Worm (Caenorhabditis elegans): ENCODE measurements around the gene sbsp-1.

DNA sequence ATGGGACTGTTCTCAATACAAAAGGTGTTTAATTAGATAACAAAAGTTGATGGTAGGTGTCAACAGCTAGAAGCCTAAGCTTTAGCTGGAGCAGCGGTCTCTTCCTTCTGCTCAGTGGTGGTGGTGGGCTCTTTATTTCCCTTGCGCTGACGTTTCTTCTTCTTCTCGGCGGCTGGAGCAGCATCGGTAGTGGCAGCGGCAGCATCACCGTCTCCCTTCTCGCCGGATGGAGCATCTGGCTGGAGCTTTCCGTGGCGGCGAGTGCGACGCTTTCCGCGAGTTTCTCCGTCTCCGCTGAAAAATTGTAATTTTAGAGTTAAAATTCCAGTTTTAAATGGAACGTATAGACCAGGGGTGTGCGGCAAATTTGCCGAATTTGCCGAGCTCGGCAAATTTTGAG, 34.4 kb downstream of the sbsp-1 start:
- TF ChIP-seq med-1 (GFP tag; optimal IDR thresholded peaks at IDR 0.05; ENCODE audit: insufficient read depth) (no peak), ztf-23 (GFP tag; IDR thresholded peaks at IDR 0.05) (no peak), cog-1 (tag; optimal IDR thresholded peaks at IDR 0.05) (no peak), flt-1 (GFP tag; IDR thresholded peaks at IDR 0.05) (no peak), T22C8.4 (GFP tag; IDR thresholded peaks at IDR 0.05) (no peak), klf-2 (GFP tag; conservative IDR thresholded peaks at IDR 0.05) (no peak)

Data from whole organism, midembryonic.